Worm (Caenorhabditis elegans) whole organism, L4 larva: ENCODE measurements around the gene meg-2.

Source experiments
- ZK546.5 ChIP-seq, 2 experiments: sonication (generic microtip); optimal IDR thresholded peaks; 2 replicates each; lab custom pipeline; 2017; ENCODE audit warnings: missing biosample characterization in 2 of 2, missing genetic modification characterization in 2 of 2
- lin-39 ChIP-seq: fragments of 150-350 bp; optimal IDR thresholded peaks from 2 replicates; lab custom pipeline; 2014; ENCODE audit warnings: missing biosample characterization, missing genetic modification reagents, missing genetic modification characterization
- mep-1 ChIP-seq: fragments of 150-350 bp; sonication (generic microtip); optimal IDR thresholded peaks from 3 replicates; lab custom pipeline; 2014; ENCODE audit warnings: missing biosample characterization, missing genetic modification characterization
- nhr-237 ChIP-seq: sonication (generic microtip); optimal IDR thresholded peaks from 2 replicates; lab custom pipeline; 2017; ENCODE audit warnings: missing biosample characterization, missing genetic modification characterization
- nhr-28 ChIP-seq: fragments of 150-350 bp; optimal IDR thresholded peaks from 2 replicates; lab custom pipeline; 2014; ENCODE audit warnings: missing biosample characterization, missing genetic modification characterization
- nhr-76 ChIP-seq: fragments of 150-350 bp; optimal IDR thresholded peaks from 2 replicates; lab custom pipeline; 2014; ENCODE audit warnings: missing biosample characterization, missing genetic modification characterization
- saeg-2 ChIP-seq: fragments of 200-800 bp; sonication (Bioruptor generic); IDR thresholded peaks from 2 replicates; pipeline ENCODE4 v1.3.6; 2022; ENCODE audit warnings: missing genetic modification reagents, missing genetic modification characterization, missing compliant biosample characterization
- skn-1 ChIP-seq: fragments of 150-350 bp; optimal IDR thresholded peaks from 2 replicates; lab custom pipeline; 2014; ENCODE audit warnings: missing biosample characterization, missing genetic modification characterization
- snpc-4 ChIP-seq: fragments of 150-350 bp; optimal IDR thresholded peaks from 2 replicates; lab custom pipeline; 2014; ENCODE audit warnings: missing biosample characterization, missing genetic modification characterization
- unc-62 ChIP-seq, 3 experiments: fragments of 150-350 bp in 1 of 3; sonication (generic microtip); optimal IDR thresholded peaks in 2 of 3; peaks in 1 of 3; 1 replicate in 1 of 3; 2 replicates in 2 of 3; lab custom pipeline; 2014 to 2017; ENCODE audit warnings: missing biosample characterization in 3 of 3, missing genetic modification characterization in 3 of 3, missing genetic modification reagents in 3 of 3, missing genotype in 1 of 3
- zfp-3 ChIP-seq: fragments of 200-800 bp; sonication (Bioruptor generic); conservative IDR thresholded peaks from 2 replicates; pipeline ENCODE4 v1.3.6; 2022; ENCODE audit warnings: missing genetic modification reagents, missing genetic modification characterization, missing compliant biosample characterization
- ztf-11 ChIP-seq: fragments of 150-350 bp; optimal IDR thresholded peaks from 2 replicates; lab custom pipeline; 2014; ENCODE audit warnings: missing biosample characterization, missing genetic modification characterization
- ztf-7 ChIP-seq: fragments of 150-350 bp; optimal IDR thresholded peaks from 2 replicates; lab custom pipeline; 2014; ENCODE audit warnings: missing biosample characterization, missing genetic modification characterization

ce11 chrX:13958451-13958850 is 32.5 kb upstream of the meg-2 start:
- TF ChIP-seq snpc-4 (tag; lab: Kevin White, UChicago) (no peak), skn-1 (no peak), nhr-76 (tag; lab: Kevin White, UChicago) (no peak), ztf-7 (tag; lab: Kevin White, UChicago) (no peak), unc-62 (GFP tag; optimal IDR thresholded peaks at IDR 0.05 in 1 of 2; lab: Kevin White, UChicago) (peak in 1 of 2 experiments; percentile 46), unc-62 (tag; optimal IDR thresholded peaks at IDR 0.05; lab: Kevin White, UChicago) (no peak), mep-1 (no peak), saeg-2 (no peak), nhr-28 (tag; lab: Kevin White, UChicago) (no peak), ZK546.5 (tag; optimal IDR thresholded peaks at IDR 0.05; lab: Kevin White, UChicago) (no peak), ztf-11 (tag; lab: Kevin White, UChicago) (no peak), nhr-237 (tag; lab: Kevin White, UChicago) (no peak), zfp-3 (GFP tag; lab: Robert Waterston, UW) (no peak), lin-39 (tag; lab: Kevin White, UChicago) (no peak)
